Worm (Caenorhabditis elegans) whole organism, young adult: Measurements from ENCODE around the gene rab-6.1.

Experiments used
- B0019.2 ChIP-seq: fragments of 200-800 bp; sonication (Bioruptor generic); conservative IDR thresholded peaks from 2 replicates; pipeline ENCODE4 v1.3.6; 2022; ENCODE audit warnings: missing genetic modification reagents, missing genetic modification characterization, missing compliant biosample characterization
- B0261.1 ChIP-seq: sonication (generic microtip); optimal IDR thresholded peaks from 2 replicates; lab custom pipeline; 2016; ENCODE audit warnings: mild to moderate bottlenecking, missing genetic modification characterization, moderate library complexity, missing compliant biosample characterization
- B0336.3 ChIP-seq: fragments of 200-800 bp; sonication (Bioruptor generic); IDR thresholded peaks from 2 replicates; pipeline ENCODE4 v1.3.6; 2022; ENCODE audit warnings: missing genetic modification characterization, missing compliant biosample characterization
- C06A6.2 ChIP-seq: fragments of 200-800 bp; sonication (Bioruptor generic); conservative IDR thresholded peaks from 2 replicates; pipeline ENCODE4 v1.3.6; 2022; ENCODE audit warnings: missing genetic modification characterization, missing compliant biosample characterization
- F22D6.2 ChIP-seq: sonication (generic microtip); optimal IDR thresholded peaks from 2 replicates; lab custom pipeline; 2016; ENCODE audit warnings: mild to moderate bottlenecking, missing genetic modification characterization, missing compliant biosample characterization
- F33H1.4 ChIP-seq: fragments of 200-800 bp; sonication (Bioruptor generic); IDR thresholded peaks from 2 replicates; pipeline ENCODE4 v1.3.6; 2022; ENCODE audit warnings: missing genetic modification reagents, missing genetic modification characterization, missing compliant biosample characterization
- F57A8.1 ChIP-seq: fragments of 200-800 bp; sonication (Bioruptor generic); optimal IDR thresholded peaks from 2 replicates; lab custom pipeline; 2018; ENCODE audit warnings: mild to moderate bottlenecking, missing genetic modification characterization, moderate library complexity, missing compliant biosample characterization
- K11D2.4 ChIP-seq: fragments of 200-800 bp; sonication (Bioruptor generic); IDR thresholded peaks from 2 replicates; pipeline ENCODE4 v1.3.6; 2022; ENCODE audit warnings: missing genetic modification reagents, missing genetic modification characterization, missing compliant biosample characterization
- Y53G8AR.9 ChIP-seq: fragments of 200-800 bp; sonication (Bioruptor generic); conservative IDR thresholded peaks from 2 replicates; pipeline ENCODE4 v1.3.6; 2022; ENCODE audit warnings: missing genetic modification reagents, missing genetic modification characterization, missing compliant biosample characterization
- ZK185.1 ChIP-seq: sonication (generic microtip); optimal IDR thresholded peaks from 2 replicates; lab custom pipeline; 2016; ENCODE audit warnings: mild to moderate bottlenecking, missing genetic modification characterization, missing compliant biosample characterization; ENCODE audit not compliant: poor library complexity, severe bottlenecking
- akir-1 ChIP-seq: fragments of 200-800 bp; sonication (Bioruptor generic); optimal IDR thresholded peaks from 2 replicates; lab custom pipeline; 2018; ENCODE audit warnings: mild to moderate bottlenecking, missing genetic modification characterization, moderate library complexity, missing compliant biosample characterization
- attf-5 ChIP-seq: fragments of 200-800 bp; sonication (Bioruptor generic); optimal IDR thresholded peaks from 2 replicates; lab custom pipeline; 2018; ENCODE audit warnings: mild to moderate bottlenecking, missing genetic modification characterization, missing compliant biosample characterization
- bed-1 ChIP-seq: fragments of 200-800 bp; sonication (Bioruptor generic); IDR thresholded peaks from 2 replicates; pipeline ENCODE4 v1.3.6; 2022; ENCODE audit warnings: missing genetic modification reagents, missing genetic modification characterization, missing compliant biosample characterization
- cebp-1 ChIP-seq, 2 experiments: fragments of 200-800 bp in 1 of 2; sonication (Bioruptor generic) in 1 of 2; sonication (generic microtip) in 1 of 2; IDR thresholded peaks in 1 of 2; optimal IDR thresholded peaks in 1 of 2; 2 replicates each; pipeline versions ENCODE4 v1.3.6 to Lab custom; 2017 to 2022; ENCODE audit warnings: missing compliant biosample characterization in 2 of 2, missing genetic modification characterization in 2 of 2, mild to moderate bottlenecking in 1 of 2, missing genetic modification reagents in 1 of 2, moderate library complexity in 1 of 2
- cebp-2 ChIP-seq: fragments of 200-800 bp; sonication (Bioruptor generic); IDR thresholded peaks from 2 replicates; pipeline ENCODE4 v1.3.6; 2022; ENCODE audit warnings: missing genetic modification characterization, missing compliant biosample characterization
- ceh-100 ChIP-seq: fragments of 200-800 bp; sonication (Bioruptor generic); IDR thresholded peaks from 2 replicates; pipeline ENCODE4 v1.3.6; 2022; ENCODE audit warnings: missing genetic modification reagents, missing genetic modification characterization, missing compliant biosample characterization
- ceh-27 ChIP-seq: fragments of 200-800 bp; sonication (Bioruptor generic); optimal IDR thresholded peaks from 2 replicates; lab custom pipeline; 2018; ENCODE audit warnings: mild to moderate bottlenecking, missing genetic modification characterization, moderate library complexity, missing compliant biosample characterization
- ceh-40 ChIP-seq: fragments of 200-800 bp; sonication (Bioruptor generic); IDR thresholded peaks from 2 replicates; pipeline ENCODE4 v1.3.6; 2022; ENCODE audit warnings: missing genetic modification characterization, missing compliant biosample characterization
- ceh-58 ChIP-seq: fragments of 200-800 bp; sonication (Bioruptor generic); IDR thresholded peaks from 2 replicates; pipeline ENCODE4 v1.3.6; 2022; ENCODE audit warnings: missing genetic modification characterization, missing compliant biosample characterization
- die-1 ChIP-seq: sonication (generic microtip); optimal IDR thresholded peaks from 2 replicates; lab custom pipeline; 2016; ENCODE audit warnings: missing genotype, mild to moderate bottlenecking, missing genetic modification characterization, missing compliant biosample characterization
- dpff-1 ChIP-seq: sonication (generic microtip); optimal IDR thresholded peaks from 2 replicates; lab custom pipeline; 2017; ENCODE audit warnings: mild to moderate bottlenecking, missing genetic modification characterization, missing compliant biosample characterization
- egl-18 ChIP-seq: fragments of 200-800 bp; sonication (Bioruptor generic); IDR thresholded peaks from 2 replicates; pipeline ENCODE4 v1.3.6; 2022; ENCODE audit warnings: missing genetic modification reagents, missing genetic modification characterization, missing compliant biosample characterization
- egrh-3 ChIP-seq: fragments of 200-800 bp; sonication (Bioruptor generic); IDR thresholded peaks from 2 replicates; pipeline ENCODE4 v1.3.6; 2022; ENCODE audit warnings: missing genetic modification reagents, missing genetic modification characterization, missing compliant biosample characterization
- hrde-1 ChIP-seq: sonication (generic microtip); optimal IDR thresholded peaks from 2 replicates; lab custom pipeline; 2016; ENCODE audit warnings: missing genetic modification characterization, mild to moderate bottlenecking, missing compliant biosample characterization, moderate library complexity, missing genotype, missing genetic modification reagents, borderline replicate concordance
- hsf-1 ChIP-seq: fragments of 200-800 bp; sonication (Bioruptor generic); IDR thresholded peaks from 2 replicates; pipeline ENCODE4 v1.3.6; 2022; ENCODE audit warnings: missing genetic modification reagents, missing genetic modification characterization, missing compliant biosample characterization
- lin-26 ChIP-seq: fragments of 200-800 bp; sonication (Bioruptor generic); IDR thresholded peaks from 2 replicates; pipeline ENCODE4 v1.3.6; 2022; ENCODE audit warnings: missing genetic modification reagents, missing genetic modification characterization, missing compliant biosample characterization
- lin-35 ChIP-seq, 3 experiments: fragments of 150-350 bp in 2 of 3; sonication (generic microtip) in 1 of 3; optimal IDR thresholded peaks; 2 replicates each; lab custom pipeline; 2014 to 2018; ENCODE audit warnings: missing biosample characterization in 3 of 3, missing genetic modification characterization in 3 of 3, missing genetic modification reagents in 3 of 3
- lin-40 ChIP-seq: sonication (generic microtip); optimal IDR thresholded peaks from 2 replicates; lab custom pipeline; 2016; ENCODE audit warnings: missing genetic modification characterization, mild to moderate bottlenecking, missing compliant biosample characterization, missing genotype, missing genetic modification reagents
- lir-1 ChIP-seq: fragments of 200-800 bp; sonication (Bioruptor generic); conservative IDR thresholded peaks from 2 replicates; pipeline ENCODE4 v1.3.6; 2022; ENCODE audit warnings: missing genetic modification reagents, missing genetic modification characterization, missing compliant biosample characterization
- madf-6 ChIP-seq: fragments of 200-800 bp; sonication (Bioruptor generic); IDR thresholded peaks from 2 replicates; pipeline ENCODE4 v1.3.6; 2022; ENCODE audit warnings: missing genetic modification reagents, missing genetic modification characterization, missing compliant biosample characterization
- mcd-1 ChIP-seq: fragments of 200-800 bp; sonication (Bioruptor generic); IDR thresholded peaks from 2 replicates; pipeline ENCODE4 v1.3.6; 2022; ENCODE audit warnings: missing genetic modification reagents, missing genetic modification characterization, missing compliant biosample characterization
- nfya-1 ChIP-seq: sonication (generic microtip); optimal IDR thresholded peaks from 2 replicates; lab custom pipeline; 2017; ENCODE audit warnings: antibody characterized with exemption, missing compliant biosample characterization, missing genetic modification characterization, borderline replicate concordance; ENCODE audit not compliant: insufficient read depth
- nfyb-1 ChIP-seq: fragments of 200-800 bp; sonication (Bioruptor generic); IDR thresholded peaks from 2 replicates; pipeline ENCODE4 v1.3.6; 2022; ENCODE audit warnings: missing genetic modification reagents, missing genetic modification characterization, missing compliant biosample characterization
- nhr-179 ChIP-seq: sonication (generic microtip); optimal IDR thresholded peaks from 2 replicates; lab custom pipeline; 2016; ENCODE audit warnings: mild to moderate bottlenecking, missing genetic modification characterization, missing compliant biosample characterization
- nhr-27 ChIP-seq: fragments of 200-800 bp; sonication (Bioruptor generic); optimal IDR thresholded peaks from 2 replicates; lab custom pipeline; 2018; ENCODE audit warnings: mild to moderate bottlenecking, missing genetic modification characterization, moderate library complexity, missing compliant biosample characterization
- nhr-80 ChIP-seq: sonication (generic microtip); optimal IDR thresholded peaks from 2 replicates; lab custom pipeline; 2016; ENCODE audit warnings: missing genetic modification characterization, missing compliant biosample characterization
- pbrm-1 ChIP-seq: fragments of 200-800 bp; sonication (Bioruptor generic); IDR thresholded peaks from 2 replicates; pipeline ENCODE4 v1.3.6; 2022; ENCODE audit warnings: missing genetic modification reagents, missing genetic modification characterization, missing compliant biosample characterization
- pha-4 ChIP-seq: fragments of 150-350 bp; sonication (generic microtip); optimal IDR thresholded peaks from 2 replicates; lab custom pipeline; 2014; ENCODE audit warnings: missing biosample characterization, missing genetic modification reagents, missing genetic modification characterization
- sea-2 ChIP-seq: fragments of 200-800 bp; sonication (Bioruptor generic); IDR thresholded peaks from 2 replicates; pipeline ENCODE4 v1.3.6; 2022; ENCODE audit warnings: missing genetic modification characterization, missing compliant biosample characterization
- tbx-9 ChIP-seq: sonication (generic microtip); optimal IDR thresholded peaks from 2 replicates; lab custom pipeline; 2016; ENCODE audit warnings: borderline replicate concordance, missing genetic modification characterization, inconsistent platforms, missing compliant biosample characterization
- zfh-2 ChIP-seq: fragments of 200-800 bp; sonication (Bioruptor generic); conservative IDR thresholded peaks from 2 replicates; pipeline ENCODE4 v1.3.6; 2022; ENCODE audit warnings: missing genetic modification reagents, missing genetic modification characterization, missing compliant biosample characterization
- ztf-18 ChIP-seq: sonication (generic microtip); optimal IDR thresholded peaks from 2 replicates; lab custom pipeline; 2016; ENCODE audit warnings: missing genotype, mild to moderate bottlenecking, missing genetic modification characterization, missing compliant biosample characterization
- ztf-22 ChIP-seq: fragments of 200-800 bp; sonication (Bioruptor generic); optimal IDR thresholded peaks from 2 replicates; lab custom pipeline; 2018; ENCODE audit warnings: mild to moderate bottlenecking, missing genetic modification characterization, moderate library complexity, missing compliant biosample characterization
- ztf-25 ChIP-seq: fragments of 200-800 bp; sonication (Bioruptor generic); IDR thresholded peaks from 2 replicates; pipeline ENCODE4 v1.3.6; 2022; ENCODE audit warnings: missing genetic modification reagents, missing genetic modification characterization, missing compliant biosample characterization
- ztf-28 ChIP-seq: fragments of 200-800 bp; sonication (Bioruptor generic); IDR thresholded peaks from 2 replicates; pipeline ENCODE4 v1.3.6; 2022; ENCODE audit warnings: missing genetic modification reagents, missing genetic modification characterization, missing compliant biosample characterization
- ztf-3 ChIP-seq: fragments of 200-800 bp; sonication (Bioruptor generic); optimal IDR thresholded peaks from 2 replicates; lab custom pipeline; 2018; ENCODE audit warnings: mild to moderate bottlenecking, missing genetic modification characterization, missing compliant biosample characterization

rab-6.1 gene

DNA sequence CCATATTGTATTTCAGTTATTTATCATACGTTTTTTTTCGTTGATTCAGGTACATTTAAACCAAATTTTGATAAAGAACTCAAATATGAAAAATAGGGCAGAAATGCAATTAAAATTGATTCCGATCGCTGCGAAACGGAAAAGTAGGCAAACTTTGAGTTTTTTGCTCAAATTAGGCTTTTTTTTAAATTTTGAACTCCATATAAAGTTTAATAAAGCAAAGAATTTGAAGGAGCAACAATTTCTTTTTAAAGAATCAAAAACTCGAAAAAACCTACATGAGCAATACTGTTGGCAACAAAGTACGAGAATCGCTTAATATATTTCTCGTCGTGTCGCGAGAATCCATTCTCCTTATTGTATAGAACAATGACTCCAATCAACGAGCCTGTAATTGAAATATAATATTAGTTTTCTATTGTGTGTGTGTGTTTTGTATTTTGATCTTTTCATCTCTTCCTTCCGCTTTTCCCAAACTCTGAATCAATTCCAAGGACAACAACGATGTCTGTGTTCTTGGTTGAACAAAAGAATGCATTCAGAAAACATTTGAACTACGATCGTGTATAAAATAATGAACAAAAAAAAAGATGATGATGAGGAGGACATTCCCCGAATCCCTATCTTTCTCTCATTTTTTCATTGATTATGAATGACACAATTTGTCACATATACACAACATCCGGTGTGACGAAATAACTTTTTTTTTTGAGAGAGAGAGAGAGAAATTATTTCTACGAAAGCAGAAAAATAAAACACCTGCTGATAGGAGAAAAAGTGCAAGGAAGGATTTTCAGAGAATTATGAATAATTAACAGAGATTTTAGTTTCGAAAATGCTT lies 27.0 kb downstream of the rab-6.1 start (continued):
- no peak for TF ChIP-seq akir-1
- TF ChIP-seq madf-6 (GFP tag; lab: Robert Waterston, UW): no peak
- TF ChIP-seq F57A8.1 (GFP tag; lab: Kevin White, UChicago): no peak
- TF ChIP-seq F22D6.2 (tag; lab: Kevin White, UChicago): no peak
- TF ChIP-seq lir-1 (GFP tag; lab: Robert Waterston, UW): no peak
- TF ChIP-seq lin-35 (GFP tag; optimal IDR thresholded peaks at IDR 0.05; lab: Kevin White, UChicago): peak in 1 of 3 experiments; percentile 31
- TF ChIP-seq Y53G8AR.9 (GFP tag; lab: Robert Waterston, UW): 0 out of 2 replicates have a peak, but pooled peaks have one; percentile 21
- TF ChIP-seq ceh-58 (GFP tag; lab: Robert Waterston, UW): no peak
- no peak for TF ChIP-seq K11D2.4 (GFP tag; lab: Robert Waterston, UW)
- TF ChIP-seq mcd-1 (GFP tag; lab: Robert Waterston, UW): no peak
- no peak for TF ChIP-seq nfya-1
- TF ChIP-seq lin-40 (tag; lab: Kevin White, UChicago): peak; percentile 9
- TF ChIP-seq egl-18 (GFP tag; lab: Robert Waterston, UW): no peak
- TF ChIP-seq nhr-80 (tag; lab: Kevin White, UChicago): no peak
- no peak for TF ChIP-seq ztf-28 (GFP tag; lab: Robert Waterston, UW)
- no peak for TF ChIP-seq ceh-27 (GFP tag; lab: Kevin White, UChicago)
- no peak for TF ChIP-seq ceh-100 (GFP tag; lab: Robert Waterston, UW)
- no peak for TF ChIP-seq dpff-1 (tag; lab: Kevin White, UChicago)
- no peak for TF ChIP-seq pbrm-1 (GFP tag; lab: Robert Waterston, UW)
- TF ChIP-seq hrde-1: no peak
- no peak for TF ChIP-seq F33H1.4
- no peak for TF ChIP-seq B0261.1 (tag; lab: Kevin White, UChicago)
- no peak for TF ChIP-seq pha-4 (tag; lab: Kevin White, UChicago)
- TF ChIP-seq ztf-18 (tag; lab: Kevin White, UChicago): no peak
- no peak for TF ChIP-seq sea-2 (GFP tag; lab: Robert Waterston, UW)
- TF ChIP-seq nfyb-1: peak; percentile 34; the same call in 1 of the 2 replicates
- TF ChIP-seq ZK185.1 (tag; lab: Kevin White, UChicago): peak; percentile 9
- TF ChIP-seq zfh-2 (GFP tag; lab: Robert Waterston, UW): no peak

DNA sequence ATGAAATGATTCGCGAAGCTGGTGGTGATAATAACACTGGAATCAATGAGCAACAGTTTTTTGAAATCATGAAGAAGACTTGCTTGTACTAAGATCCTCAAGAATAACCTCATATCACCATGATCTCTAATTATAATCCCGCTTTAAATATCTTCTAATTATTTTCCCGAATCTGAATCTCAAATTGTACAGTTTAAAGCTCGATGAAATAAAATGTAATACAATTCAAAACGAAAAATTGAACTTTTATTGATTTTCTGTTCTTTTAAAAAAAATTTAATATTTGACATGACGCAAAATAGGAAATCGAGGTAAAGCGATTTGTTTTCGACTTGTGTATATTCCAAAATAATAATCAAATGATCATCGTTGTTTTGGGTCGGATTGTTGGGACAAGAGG lies 30.9 kb downstream of the rab-6.1 start:
- peak; percentile 17 for TF ChIP-seq die-1
- no peak for TF ChIP-seq bed-1 (GFP tag; lab: Robert Waterston, UW)
- TF ChIP-seq ceh-40 (GFP tag; lab: Robert Waterston, UW): no peak
- no peak for TF ChIP-seq nhr-179 (tag; lab: Kevin White, UChicago)
- TF ChIP-seq hrde-1: peak; percentile 25
- no peak for TF ChIP-seq B0019.2 (GFP tag; lab: Robert Waterston, UW)
- no peak for TF ChIP-seq cebp-1 (GFP tag; IDR thresholded peaks at IDR 0.05; lab: Robert Waterston, UW)
- TF ChIP-seq cebp-1 (tag; optimal IDR thresholded peaks at IDR 0.05; lab: Kevin White, UChicago): peak; percentile 43
- no peak for TF ChIP-seq tbx-9
- TF ChIP-seq K11D2.4 (GFP tag; lab: Robert Waterston, UW): no peak
- peak; percentile 47; the same call in 1 of the 2 replicates for TF ChIP-seq hsf-1
- TF ChIP-seq ztf-25 (GFP tag; lab: Robert Waterston, UW): no peak
- TF ChIP-seq ztf-22: no peak
- no peak for TF ChIP-seq attf-5
- TF ChIP-seq cebp-2 (GFP tag; lab: Robert Waterston, UW): no peak
- TF ChIP-seq ztf-3 (GFP tag; lab: Kevin White, UChicago): no peak
- TF ChIP-seq zfh-2 (GFP tag; lab: Robert Waterston, UW): no peak
- TF ChIP-seq nhr-27 (tag; lab: Kevin White, UChicago): no peak
- TF ChIP-seq egrh-3 (GFP tag; lab: Robert Waterston, UW): no peak
- TF ChIP-seq B0336.3 (GFP tag; lab: Robert Waterston, UW): peak; percentile 73
- TF ChIP-seq lin-26 (GFP tag; lab: Robert Waterston, UW): no peak
- no peak for TF ChIP-seq C06A6.2
